Fruit fly (Drosophila melanogaster) S2 (cell line): ENCODE results near the gene tal-3A.

Experiments
- CG8478 ChIP-seq: fragments of >200 bp; optimal IDR thresholded peaks from 2 replicates; lab custom pipeline; 2018
- CTCF ChIP-seq, 2 experiments: fragments of >200 bp; optimal IDR thresholded peaks; 2 replicates each; lab custom pipeline; 2018

dm6 chr3R:13773350-13773749 is 39.6 kb upstream of the tal-3A start:
- no peak for TF ChIP-seq CTCF (optimal IDR thresholded peaks at IDR 0.05; lab: Kevin White, UChicago)
- TF ChIP-seq CG8478 = no peak
